Worm (Caenorhabditis elegans) whole organism, L4/young adult: ENCODE data around the gene cpin-1.

Experiments
- dao-5 ChIP-seq: sonication (generic microtip); optimal IDR thresholded peaks from 2 replicates; lab custom pipeline; 2016; ENCODE audit warnings: missing genotype, missing genetic modification characterization, moderate library complexity, missing compliant biosample characterization
- him-1 ChIP-seq: sonication (generic microtip); optimal IDR thresholded peaks from 2 replicates; lab custom pipeline; 2016; ENCODE audit warnings: missing genotype, missing genetic modification reagents, missing genetic modification characterization, missing compliant biosample characterization

ce11 chrIV:9499636-9500035 lies 49.2 kb downstream of the cpin-1 start:
- TF ChIP-seq him-1 (no peak), dao-5 (tag; lab: Kevin White, UChicago) (no peak)
